Fruit fly (Drosophila melanogaster) Kc167 (cell line): ENCODE measurements around the gene HipHop.

Experiments used
- psq ChIP-seq: fragments of >200 bp; optimal IDR thresholded peaks from 2 replicates; lab custom pipeline; 2017; ENCODE audit warnings: missing external identifiers
- ttk ChIP-seq: sonication (Bioruptor generic); optimal IDR thresholded peaks from 2 replicates; lab custom pipeline; 2017; ENCODE audit warnings: missing external identifiers

DNA sequence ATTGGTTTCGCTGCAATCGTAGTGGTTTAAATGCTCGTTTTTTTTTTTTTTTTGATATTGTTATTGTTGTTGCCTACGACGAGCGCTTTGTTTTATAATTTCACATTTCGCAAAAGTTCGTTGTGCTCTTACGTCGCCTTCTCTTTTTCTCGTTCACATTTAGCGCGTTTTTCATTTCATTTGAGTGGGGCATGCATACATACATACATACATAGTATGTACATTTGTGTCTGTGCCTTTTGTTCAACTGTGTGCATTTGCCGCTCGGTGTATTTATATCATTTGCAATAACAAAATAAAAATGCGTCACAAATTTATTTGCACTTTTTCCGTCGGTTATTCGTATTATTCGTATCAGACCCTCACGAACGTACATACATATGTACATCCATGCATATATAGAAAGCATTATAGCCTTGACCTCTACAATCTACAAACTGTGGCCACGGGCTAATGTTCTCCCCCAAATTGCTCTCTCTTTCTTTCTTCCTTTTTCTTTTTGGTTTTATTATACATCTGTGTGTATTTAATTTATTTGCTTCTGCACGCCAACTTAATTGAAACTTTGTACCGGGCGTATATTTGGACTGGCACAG is 8.7 kb upstream of the HipHop start:
- TF ChIP-seq psq (lab: Kevin White, UChicago) (no peak), ttk (no peak)
